Worm (Caenorhabditis elegans): ENCODE results near the gene srx-4.

The srx-4 gene

ce11 chrV:727484-728351 lies 35.1 kb upstream of the srx-4 start, which contains the start of the genes icl-1 and srh-2 (continued):
- no peak for TF ChIP-seq F57A8.1 (GFP tag; optimal IDR thresholded peaks at IDR 0.05)
- no peak for TF ChIP-seq F10E7.11 (tag; optimal IDR thresholded peaks at IDR 0.05)
- TF ChIP-seq F52B5.7 (tag; optimal IDR thresholded peaks at IDR 0.05): peak; percentile 83
- TF ChIP-seq T07F8.4 (tag; optimal IDR thresholded peaks at IDR 0.05): no peak
- TF ChIP-seq snpc-3.4 (tag; optimal IDR thresholded peaks at IDR 0.05): no peak
- TF ChIP-seq Y67H2A.10 (GFP tag; conservative IDR thresholded peaks at IDR 0.05): no peak
- TF ChIP-seq cebp-2 (GFP tag; IDR thresholded peaks at IDR 0.05): no peak
- no peak for TF ChIP-seq hmg-20 (GFP tag; IDR thresholded peaks at IDR 0.05)
- TF ChIP-seq C06A6.2 (GFP tag; conservative IDR thresholded peaks at IDR 0.05): peak; percentile 23; the same call in 1 of the 2 replicates
- no peak for TF ChIP-seq B0261.1 (tag; optimal IDR thresholded peaks at IDR 0.05)
- peak; percentile 60 for TF ChIP-seq pha-4 (tag; optimal IDR thresholded peaks at IDR 0.05)
- no peak for TF ChIP-seq madf-6 (GFP tag; IDR thresholded peaks at IDR 0.05)
- TF ChIP-seq bed-2 (GFP tag; IDR thresholded peaks at IDR 0.05): no peak
- no peak for TF ChIP-seq F55B11.4 (tag; optimal IDR thresholded peaks at IDR 0.05; ENCODE audit: borderline replicate concordance, insufficient read depth)
- TF ChIP-seq sptf-2 (GFP tag; optimal IDR thresholded peaks at IDR 0.05): peak; percentile 64
- 0 out of 2 replicates have a peak, but pooled peaks have one; percentile 67 for TF ChIP-seq hlh-26 (GFP tag; conservative IDR thresholded peaks at IDR 0.05)
- peak; percentile 72 for TF ChIP-seq ztf-26 (tag; optimal IDR thresholded peaks at IDR 0.05)
- 0 out of 2 replicates have a peak, but pooled peaks have one; percentile 26 for TF ChIP-seq pbrm-1 (GFP tag; IDR thresholded peaks at IDR 0.05)
- 0 out of 2 replicates have a peak, but pooled peaks have one; percentile 12 for TF ChIP-seq lir-1 (GFP tag; conservative IDR thresholded peaks at IDR 0.05)
- TF ChIP-seq Y56A3A.18 (GFP tag; IDR thresholded peaks at IDR 0.05): no peak; the same call in 1 of the 2 replicates
- no peak for TF ChIP-seq T26A5.8 (tag; optimal IDR thresholded peaks at IDR 0.05)
- peak; percentile 68 for TF ChIP-seq nfyb-1 (GFP tag; IDR thresholded peaks at IDR 0.05)
- TF ChIP-seq sea-2 (GFP tag; IDR thresholded peaks at IDR 0.05): no peak
- no peak for TF ChIP-seq egl-44 (GFP tag; IDR thresholded peaks at IDR 0.05)
- TF ChIP-seq zfh-2 (GFP tag; conservative IDR thresholded peaks at IDR 0.05): peak; percentile 79
- TF ChIP-seq F39B2.1 (GFP tag; IDR thresholded peaks at IDR 0.05): no peak
- TF ChIP-seq ceh-79 (tag; optimal IDR thresholded peaks at IDR 0.05): peak; percentile 76
- TF ChIP-seq mes-4 (tag; optimal IDR thresholded peaks at IDR 0.05): no peak
- TF ChIP-seq die-1 (tag; optimal IDR thresholded peaks at IDR 0.05): no peak
- TF ChIP-seq nfya-2 (GFP tag; IDR thresholded peaks at IDR 0.05): no peak
- TF ChIP-seq let-607 (tag; optimal IDR thresholded peaks at IDR 0.05): no peak
- no peak for TF ChIP-seq ekl-4 (GFP tag; IDR thresholded peaks at IDR 0.05)
- TF ChIP-seq tbp1 (GFP tag; optimal IDR thresholded peaks at IDR 0.05): peak; percentile 10
- TF ChIP-seq F22D6.2 (tag; optimal IDR thresholded peaks at IDR 0.05): peak; percentile 28
- peak; percentile 47; the same call in 1 of the 2 replicates for TF ChIP-seq madf-3 (GFP tag; IDR thresholded peaks at IDR 0.05)
- no peak for TF ChIP-seq unc-62 (GFP tag; optimal IDR thresholded peaks at IDR 0.05)
- peak; percentile 97 for TF ChIP-seq repo-1 (tag; optimal IDR thresholded peaks at IDR 0.05)
- TF ChIP-seq gei-17 (GFP tag; optimal IDR thresholded peaks at IDR 0.05): peak; percentile 35
- TF ChIP-seq somi-1 (GFP tag; optimal IDR thresholded peaks at IDR 0.05): no peak
- no peak for TF ChIP-seq ceh-91 (GFP tag; IDR thresholded peaks at IDR 0.05)
- TF ChIP-seq akir-1 (GFP tag; optimal IDR thresholded peaks at IDR 0.05): no peak
- peak; percentile 61 for TF ChIP-seq athp-1 (tag; optimal IDR thresholded peaks at IDR 0.05)
- peak; percentile 42 for TF ChIP-seq chd-7 (tag; optimal IDR thresholded peaks at IDR 0.05)
- no peak for TF ChIP-seq lsl-1 (GFP tag; optimal IDR thresholded peaks at IDR 0.05)
- TF ChIP-seq nhr-179 (tag; optimal IDR thresholded peaks at IDR 0.05): no peak
- peak; percentile 56 for TF ChIP-seq mcd-1 (GFP tag; IDR thresholded peaks at IDR 0.05)
- no peak for TF ChIP-seq ets-4 (GFP tag; optimal IDR thresholded peaks at IDR 0.05)

Data from whole organism, young adult.